Worm (Caenorhabditis elegans) whole organism, young adult: ENCODE results near the gene glb-5.

Source experiments
- B0019.2 ChIP-seq: fragments of 200-800 bp; sonication (Bioruptor generic); conservative IDR thresholded peaks from 2 replicates; pipeline ENCODE4 v1.3.6; 2022; ENCODE audit warnings: missing genetic modification reagents, missing genetic modification characterization, missing compliant biosample characterization
- B0035.1 ChIP-seq: sonication (generic microtip); optimal IDR thresholded peaks from 2 replicates; lab custom pipeline; 2016; ENCODE audit warnings: missing genetic modification characterization, mild to moderate bottlenecking, missing compliant biosample characterization, missing genotype, missing genetic modification reagents
- B0336.3 ChIP-seq: fragments of 200-800 bp; sonication (Bioruptor generic); IDR thresholded peaks from 2 replicates; pipeline ENCODE4 v1.3.6; 2022; ENCODE audit warnings: missing genetic modification characterization, missing compliant biosample characterization
- C06A6.2 ChIP-seq: fragments of 200-800 bp; sonication (Bioruptor generic); conservative IDR thresholded peaks from 2 replicates; pipeline ENCODE4 v1.3.6; 2022; ENCODE audit warnings: missing genetic modification characterization, missing compliant biosample characterization
- D2030.7 ChIP-seq: fragments of 200-800 bp; sonication (Bioruptor generic); IDR thresholded peaks from 2 replicates; pipeline ENCODE4 v1.3.6; 2022; ENCODE audit warnings: missing genetic modification reagents, missing genetic modification characterization, missing compliant biosample characterization
- F23B12.7 ChIP-seq: sonication (generic microtip); optimal IDR thresholded peaks from 2 replicates; lab custom pipeline; 2017; ENCODE audit warnings: missing genetic modification characterization, mild to moderate bottlenecking, missing compliant biosample characterization, antibody characterized with exemption, moderate library complexity; ENCODE audit not compliant: insufficient read depth
- F33H1.4 ChIP-seq: fragments of 200-800 bp; sonication (Bioruptor generic); IDR thresholded peaks from 2 replicates; pipeline ENCODE4 v1.3.6; 2022; ENCODE audit warnings: missing genetic modification reagents, missing genetic modification characterization, missing compliant biosample characterization
- Y67H2A.10 ChIP-seq: fragments of 200-800 bp; sonication (Bioruptor generic); conservative IDR thresholded peaks from 2 replicates; pipeline ENCODE4 v1.3.6; 2022; ENCODE audit warnings: missing genetic modification reagents, missing genetic modification characterization, missing compliant biosample characterization
- aptf-3 ChIP-seq: fragments of 200-800 bp; sonication (Bioruptor generic); IDR thresholded peaks from 2 replicates; pipeline ENCODE4 v1.3.6; 2022; ENCODE audit warnings: missing genetic modification characterization, missing compliant biosample characterization
- attf-3 ChIP-seq: fragments of 200-800 bp; sonication (Bioruptor generic); conservative IDR thresholded peaks from 2 replicates; pipeline ENCODE4 v1.3.6; 2022; ENCODE audit warnings: missing genetic modification reagents, missing genetic modification characterization, missing compliant biosample characterization
- attf-5 ChIP-seq: fragments of 200-800 bp; sonication (Bioruptor generic); optimal IDR thresholded peaks from 2 replicates; lab custom pipeline; 2018; ENCODE audit warnings: mild to moderate bottlenecking, missing genetic modification characterization, missing compliant biosample characterization
- attf-6 ChIP-seq: fragments of 200-800 bp; sonication (Bioruptor generic); IDR thresholded peaks from 2 replicates; pipeline ENCODE4 v1.3.6; 2022; ENCODE audit warnings: missing genetic modification reagents, missing genetic modification characterization, missing compliant biosample characterization
- bed-2 ChIP-seq: fragments of 200-800 bp; sonication (Bioruptor generic); IDR thresholded peaks from 2 replicates; pipeline ENCODE4 v1.3.6; 2022; ENCODE audit warnings: missing genetic modification reagents, missing genetic modification characterization, missing compliant biosample characterization
- cebp-1 ChIP-seq, 2 experiments: fragments of 200-800 bp in 1 of 2; sonication (Bioruptor generic) in 1 of 2; sonication (generic microtip) in 1 of 2; IDR thresholded peaks in 1 of 2; optimal IDR thresholded peaks in 1 of 2; 2 replicates each; pipeline versions ENCODE4 v1.3.6 to Lab custom; 2017 to 2022; ENCODE audit warnings: missing compliant biosample characterization in 2 of 2, missing genetic modification characterization in 2 of 2, mild to moderate bottlenecking in 1 of 2, missing genetic modification reagents in 1 of 2, moderate library complexity in 1 of 2
- ceh-91 ChIP-seq: fragments of 200-800 bp; sonication (Bioruptor generic); IDR thresholded peaks from 2 replicates; pipeline ENCODE4 v1.3.6; 2022; ENCODE audit warnings: missing genetic modification reagents, missing genetic modification characterization, missing compliant biosample characterization
- dox-1 ChIP-seq: fragments of 200-800 bp; sonication (Bioruptor generic); IDR thresholded peaks from 2 replicates; pipeline ENCODE4 v1.3.6; 2022; ENCODE audit warnings: missing genetic modification reagents, missing genetic modification characterization, missing compliant biosample characterization
- dpff-1 ChIP-seq: sonication (generic microtip); optimal IDR thresholded peaks from 2 replicates; lab custom pipeline; 2017; ENCODE audit warnings: mild to moderate bottlenecking, missing genetic modification characterization, missing compliant biosample characterization
- dpl-1 ChIP-seq: fragments of 150-350 bp; optimal IDR thresholded peaks from 2 replicates; lab custom pipeline; 2014; ENCODE audit warnings: missing biosample characterization, missing genetic modification reagents, missing genetic modification characterization
- efl-1 ChIP-seq: fragments of 150-350 bp; optimal IDR thresholded peaks from 2 replicates; lab custom pipeline; 2014; ENCODE audit warnings: missing biosample characterization, missing genetic modification reagents, missing genetic modification characterization
- ekl-4 ChIP-seq: fragments of 200-800 bp; sonication (Bioruptor generic); IDR thresholded peaks from 2 replicates; pipeline ENCODE4 v1.3.6; 2022; ENCODE audit warnings: missing genetic modification reagents, missing genetic modification characterization, missing compliant biosample characterization
- fkh-3 ChIP-seq: sonication (generic microtip); optimal IDR thresholded peaks from 2 replicates; lab custom pipeline; 2016; ENCODE audit warnings: mild to moderate bottlenecking, missing genetic modification characterization, missing compliant biosample characterization
- hmg-1.2 ChIP-seq: fragments of 200-800 bp; sonication (Bioruptor generic); IDR thresholded peaks from 2 replicates; pipeline ENCODE4 v1.3.6; 2022; ENCODE audit warnings: missing genetic modification reagents, missing genetic modification characterization, missing compliant biosample characterization
- lin-35 ChIP-seq, 3 experiments: fragments of 150-350 bp in 2 of 3; sonication (generic microtip) in 1 of 3; optimal IDR thresholded peaks; 2 replicates each; lab custom pipeline; 2014 to 2018; ENCODE audit warnings: missing biosample characterization in 3 of 3, missing genetic modification characterization in 3 of 3, missing genetic modification reagents in 3 of 3
- lin-54 ChIP-seq: fragments of 200-800 bp; sonication (Bioruptor generic); optimal IDR thresholded peaks from 2 replicates; lab custom pipeline; 2018; ENCODE audit warnings: mild to moderate bottlenecking, missing genetic modification characterization, missing compliant biosample characterization
- lir-1 ChIP-seq: fragments of 200-800 bp; sonication (Bioruptor generic); conservative IDR thresholded peaks from 2 replicates; pipeline ENCODE4 v1.3.6; 2022; ENCODE audit warnings: missing genetic modification reagents, missing genetic modification characterization, missing compliant biosample characterization
- lsl-1 ChIP-seq: fragments of 200-800 bp; sonication (Bioruptor generic); optimal IDR thresholded peaks from 2 replicates; lab custom pipeline; 2018; ENCODE audit warnings: mild to moderate bottlenecking, missing genetic modification characterization, moderate library complexity, missing compliant biosample characterization
- madf-6 ChIP-seq: fragments of 200-800 bp; sonication (Bioruptor generic); IDR thresholded peaks from 2 replicates; pipeline ENCODE4 v1.3.6; 2022; ENCODE audit warnings: missing genetic modification reagents, missing genetic modification characterization, missing compliant biosample characterization
- madf-8 ChIP-seq: fragments of 200-800 bp; sonication (Bioruptor generic); conservative IDR thresholded peaks from 2 replicates; pipeline ENCODE4 v1.3.6; 2022; ENCODE audit warnings: missing genetic modification reagents, missing genetic modification characterization, missing compliant biosample characterization
- mcd-1 ChIP-seq: fragments of 200-800 bp; sonication (Bioruptor generic); IDR thresholded peaks from 2 replicates; pipeline ENCODE4 v1.3.6; 2022; ENCODE audit warnings: missing genetic modification reagents, missing genetic modification characterization, missing compliant biosample characterization
- nfya-1 ChIP-seq: sonication (generic microtip); optimal IDR thresholded peaks from 2 replicates; lab custom pipeline; 2017; ENCODE audit warnings: antibody characterized with exemption, missing compliant biosample characterization, missing genetic modification characterization, borderline replicate concordance; ENCODE audit not compliant: insufficient read depth
- nhr-27 ChIP-seq: fragments of 200-800 bp; sonication (Bioruptor generic); optimal IDR thresholded peaks from 2 replicates; lab custom pipeline; 2018; ENCODE audit warnings: mild to moderate bottlenecking, missing genetic modification characterization, moderate library complexity, missing compliant biosample characterization
- nhr-90 ChIP-seq: sonication (generic microtip); optimal IDR thresholded peaks from 2 replicates; lab custom pipeline; 2016; ENCODE audit warnings: missing genotype, mild to moderate bottlenecking, missing genetic modification characterization, missing compliant biosample characterization
- pbrm-1 ChIP-seq: fragments of 200-800 bp; sonication (Bioruptor generic); IDR thresholded peaks from 2 replicates; pipeline ENCODE4 v1.3.6; 2022; ENCODE audit warnings: missing genetic modification reagents, missing genetic modification characterization, missing compliant biosample characterization
- rec-8 ChIP-seq, 2 experiments: sonication (generic microtip); optimal IDR thresholded peaks; 2 replicates each; lab custom pipeline; 2016; ENCODE audit warnings: mild to moderate bottlenecking in 2 of 2, missing genetic modification characterization in 2 of 2, missing genetic modification reagents in 2 of 2, missing genotype in 2 of 2, missing biosample characterization in 1 of 2, missing compliant biosample characterization in 1 of 2, moderate library complexity in 1 of 2
- sdz-38 ChIP-seq: sonication (generic microtip); optimal IDR thresholded peaks from 2 replicates; lab custom pipeline; 2016; ENCODE audit warnings: missing genotype, missing genetic modification characterization, missing compliant biosample characterization
- snpc-1.1 ChIP-seq: sonication (generic microtip); optimal IDR thresholded peaks from 2 replicates; lab custom pipeline; 2017; ENCODE audit warnings: missing genetic modification characterization, mild to moderate bottlenecking, missing compliant biosample characterization, antibody characterized with exemption, moderate library complexity, missing genotype, missing genetic modification reagents; ENCODE audit not compliant: insufficient read depth
- snpc-1.3 ChIP-seq: sonication (generic microtip); optimal IDR thresholded peaks from 2 replicates; lab custom pipeline; 2017; ENCODE audit warnings: missing genetic modification characterization, mild to moderate bottlenecking, missing compliant biosample characterization, antibody characterized with exemption, moderate library complexity, missing genotype, missing genetic modification reagents; ENCODE audit not compliant: insufficient read depth
- snpc-3.4 ChIP-seq: sonication (generic microtip); optimal IDR thresholded peaks from 2 replicates; lab custom pipeline; 2017; ENCODE audit warnings: missing genetic modification characterization, mild to moderate bottlenecking, missing compliant biosample characterization, antibody characterized with exemption, moderate library complexity, missing genotype, missing genetic modification reagents
- snpc-4 ChIP-seq, 5 experiments: fragments of 150-350 bp in 1 of 5; sonication (generic microtip) in 4 of 5; optimal IDR thresholded peaks; 2 replicates each; lab custom pipeline; 2014 to 2018; ENCODE audit warnings: missing genetic modification characterization in 5 of 5, missing biosample characterization in 3 of 5, antibody characterized with exemption in 2 of 5, mild to moderate bottlenecking in 2 of 5, missing compliant biosample characterization in 2 of 5, missing genotype in 2 of 5, moderate library complexity in 2 of 5, missing genetic modification reagents in 1 of 5
- tbp1 ChIP-seq: fragments of 200-800 bp; sonication (Bioruptor generic); optimal IDR thresholded peaks from 2 replicates; lab custom pipeline; 2018; ENCODE audit warnings: mild to moderate bottlenecking, missing genetic modification characterization, missing compliant biosample characterization
- tlf-1 ChIP-seq: fragments of 200-800 bp; sonication (Bioruptor generic); optimal IDR thresholded peaks from 2 replicates; lab custom pipeline; 2018; ENCODE audit warnings: mild to moderate bottlenecking, missing genetic modification characterization, missing compliant biosample characterization
- unc-62 ChIP-seq: fragments of 150-350 bp; optimal IDR thresholded peaks from 2 replicates; lab custom pipeline; 2014; ENCODE audit warnings: missing biosample characterization, missing genetic modification reagents, missing genetic modification characterization
- xnd-1 ChIP-seq: sonication (generic microtip); optimal IDR thresholded peaks from 2 replicates; lab custom pipeline; 2016; ENCODE audit warnings: missing genotype, missing genetic modification reagents, missing genetic modification characterization, missing compliant biosample characterization
- zim-3 ChIP-seq: sonication (generic microtip); optimal IDR thresholded peaks from 2 replicates; lab custom pipeline; 2017; ENCODE audit warnings: mild to moderate bottlenecking, missing genetic modification characterization, moderate library complexity, missing compliant biosample characterization
- ztf-18 ChIP-seq: sonication (generic microtip); optimal IDR thresholded peaks from 2 replicates; lab custom pipeline; 2016; ENCODE audit warnings: missing genotype, mild to moderate bottlenecking, missing genetic modification characterization, missing compliant biosample characterization

glb-5 gene

ce11 chrV:5584293-5584776 is 25.6 kb downstream of the glb-5 start, which contains the start of gene pas-6:
TSS of gene pas-6 (minus strand) at chrV:5584343.
- TF ChIP-seq lin-35 (GFP tag; optimal IDR thresholded peaks at IDR 0.05; lab: Kevin White, UChicago): peak in 1 of 3 experiments; percentile 27
- TF ChIP-seq ceh-91 (GFP tag; lab: Robert Waterston, UW): peak; percentile 81
- no peak for TF ChIP-seq lir-1 (GFP tag; lab: Robert Waterston, UW)
- no peak for TF ChIP-seq pbrm-1
- TF ChIP-seq B0019.2 (GFP tag; lab: Robert Waterston, UW): peak; percentile 61
- no peak for TF ChIP-seq dpff-1 (tag; lab: Kevin White, UChicago)
- no peak for TF ChIP-seq B0336.3 (GFP tag; lab: Robert Waterston, UW)
- TF ChIP-seq xnd-1: peak; percentile 84
- TF ChIP-seq nfya-1: no peak
- TF ChIP-seq madf-6: peak; percentile 97
- no peak for TF ChIP-seq ztf-18
- peak; percentile 69 for TF ChIP-seq F33H1.4 (GFP tag; lab: Robert Waterston, UW)
- no peak for TF ChIP-seq rec-8 (tag; optimal IDR thresholded peaks at IDR 0.05; lab: Kevin White, UChicago)
- peak; percentile 81 for TF ChIP-seq dpl-1 (GFP tag; lab: Kevin White, UChicago)
- peak; percentile 93 for TF ChIP-seq lsl-1 (GFP tag; lab: Kevin White, UChicago)
- no peak for TF ChIP-seq attf-6
- TF ChIP-seq unc-62 (GFP tag; lab: Kevin White, UChicago): no peak
- TF ChIP-seq madf-8 (GFP tag; lab: Robert Waterston, UW): peak; percentile 97
- peak; percentile 37 for TF ChIP-seq snpc-1.3
- peak; percentile 31 for TF ChIP-seq F23B12.7 (tag; lab: Kevin White, UChicago)
- no peak for TF ChIP-seq attf-5 (GFP tag; lab: Kevin White, UChicago)
- TF ChIP-seq aptf-3 (GFP tag; lab: Robert Waterston, UW): no peak
- no peak for TF ChIP-seq B0035.1
- TF ChIP-seq Y67H2A.10: no peak
- TF ChIP-seq attf-3 (GFP tag; lab: Robert Waterston, UW): no peak
- TF ChIP-seq C06A6.2 (GFP tag; lab: Robert Waterston, UW): no peak
- peak; percentile 97 for TF ChIP-seq efl-1
- no peak for TF ChIP-seq fkh-3 (tag; lab: Kevin White, UChicago)
- peak; percentile 8; the same call in 1 of the 2 replicates for TF ChIP-seq mcd-1 (GFP tag; lab: Robert Waterston, UW)
- TF ChIP-seq snpc-1.1 (tag; lab: Kevin White, UChicago): peak; percentile 39
- peak; percentile 45 for TF ChIP-seq snpc-3.4 (tag; lab: Kevin White, UChicago)
- peak; percentile 35 for TF ChIP-seq tbp1 (GFP tag; lab: Kevin White, UChicago)
- TF ChIP-seq sdz-38 (tag; lab: Kevin White, UChicago): no peak
- no peak for TF ChIP-seq tlf-1 (GFP tag; lab: Kevin White, UChicago)
- no peak for TF ChIP-seq ekl-4 (GFP tag; lab: Robert Waterston, UW)
- peak; percentile 31; the same call in 1 of the 2 replicates for TF ChIP-seq hmg-1.2 (GFP tag; lab: Robert Waterston, UW)
- no peak for TF ChIP-seq nhr-27 (tag; lab: Kevin White, UChicago)
- 0 out of 2 replicates have a peak, but pooled peaks have one; percentile 5 for TF ChIP-seq dox-1 (GFP tag; lab: Robert Waterston, UW)
- TF ChIP-seq bed-2 (GFP tag; lab: Robert Waterston, UW): no peak
- no peak for TF ChIP-seq cebp-1 (GFP tag; IDR thresholded peaks at IDR 0.05; lab: Robert Waterston, UW)
- peak; percentile 25 for TF ChIP-seq cebp-1 (tag; optimal IDR thresholded peaks at IDR 0.05; lab: Kevin White, UChicago)
- TF ChIP-seq snpc-4 (GFP tag; optimal IDR thresholded peaks at IDR 0.05; lab: Kevin White, UChicago): no peak
- TF ChIP-seq snpc-4 (tag; optimal IDR thresholded peaks at IDR 0.05; lab: Kevin White, UChicago): peak in 3 of 4 experiments; percentile 6 to 54 (median 31)
- peak; percentile 75 for TF ChIP-seq D2030.7 (GFP tag; lab: Robert Waterston, UW)
- peak; percentile 33 for TF ChIP-seq lin-54 (GFP tag; lab: Kevin White, UChicago)
- no peak for TF ChIP-seq zim-3 (tag; lab: Kevin White, UChicago)
- TF ChIP-seq nhr-90 (tag; lab: Kevin White, UChicago): no peak
- TF ChIP-seq, all 124 proteins: peak for 22
